Worm (Caenorhabditis elegans): ENCODE data around the gene nlp-51.

DNA sequence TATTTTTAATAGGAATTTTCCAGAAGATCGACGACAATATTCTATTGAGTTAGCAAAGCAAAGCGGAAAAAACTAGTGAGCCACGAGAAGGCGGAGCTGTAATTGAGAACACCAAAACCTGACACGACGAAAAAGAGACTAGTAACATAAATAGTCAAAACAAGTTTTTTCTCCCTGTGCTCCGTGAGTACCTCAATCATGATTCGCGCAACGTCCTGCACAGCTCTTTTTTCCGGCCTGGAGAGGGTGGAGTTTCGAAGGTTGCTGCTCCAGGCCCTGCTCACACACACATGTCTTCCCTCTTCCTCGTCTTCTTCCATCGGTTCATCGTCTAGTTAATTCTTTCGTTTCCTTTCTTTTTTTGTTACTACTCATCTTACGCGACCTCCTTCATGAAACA is 32.1 kb upstream of the nlp-51 start, which contains the start of gene clh-2:
- no peak for TF ChIP-seq F13C5.2 (tag; optimal IDR thresholded peaks at IDR 0.05)
- TF ChIP-seq hmbx-1 (tag; optimal IDR thresholded peaks at IDR 0.05) = no peak
- TF ChIP-seq B0310.2 (tag; optimal IDR thresholded peaks at IDR 0.05) = no peak
- TF ChIP-seq ama-1 (optimal IDR thresholded peaks at IDR 0.05) = no peak
- TF ChIP-seq flt-1 (GFP tag; IDR thresholded peaks at IDR 0.05) = no peak
- no peak for TF ChIP-seq tbx-37 (GFP tag; conservative IDR thresholded peaks at IDR 0.05)
- no peak for TF ChIP-seq ceh-36 (tag; optimal IDR thresholded peaks at IDR 0.05)
- TF ChIP-seq aly-1 (tag; optimal IDR thresholded peaks at IDR 0.05) = no peak

Data from whole organism, early embryonic.